Worm (Caenorhabditis elegans) whole organism, L1 larva: ENCODE data around the gene C49F5.7.

Experiments used
- C04F5.9 ChIP-seq: sonication (generic microtip); optimal IDR thresholded peaks from 2 replicates; lab custom pipeline; 2016; ENCODE audit warnings: missing genetic modification characterization, missing compliant biosample characterization
- C16A3.4 ChIP-seq: fragments of 150-350 bp; optimal IDR thresholded peaks from 2 replicates; lab custom pipeline; 2014; ENCODE audit warnings: missing biosample characterization, missing genetic modification characterization
- Y116A8C.19 ChIP-seq: sonication (generic microtip); optimal IDR thresholded peaks from 2 replicates; lab custom pipeline; 2016; ENCODE audit warnings: missing compliant biosample characterization, missing genetic modification characterization, borderline replicate concordance
- alr-1 ChIP-seq: fragments of 200-800 bp; sonication (Bioruptor generic); optimal IDR thresholded peaks from 2 replicates; lab custom pipeline; 2018; ENCODE audit warnings: borderline replicate concordance, mild to moderate bottlenecking, missing genetic modification characterization, missing compliant biosample characterization
- aly-2 ChIP-seq: fragments of 150-350 bp; optimal IDR thresholded peaks from 2 replicates; lab custom pipeline; 2014; ENCODE audit warnings: missing biosample characterization, missing genetic modification characterization
- ama-1 ChIP-seq: fragments of 150-350 bp; optimal IDR thresholded peaks from 2 replicates; lab custom pipeline; 2014
- ceh-82 ChIP-seq, 3 experiments: fragments of 150-350 bp in 1 of 3; sonication (generic microtip) in 2 of 3; optimal IDR thresholded peaks; 2 replicates each; lab custom pipeline; 2014 to 2017; ENCODE audit warnings: missing biosample characterization in 3 of 3, missing genetic modification characterization in 3 of 3
- ceh-88 ChIP-seq: fragments of 200-800 bp; sonication (Bioruptor generic); IDR thresholded peaks from 2 replicates; pipeline ENCODE4 v1.3.6; 2022; ENCODE audit warnings: missing genetic modification characterization, missing compliant biosample characterization
- ceh-90 ChIP-seq: sonication (generic microtip); optimal IDR thresholded peaks from 2 replicates; lab custom pipeline; 2016; ENCODE audit warnings: missing genetic modification characterization, missing compliant biosample characterization
- dpl-1 ChIP-seq, 3 experiments: fragments of 150-350 bp in 2 of 3; sonication (generic microtip) in 1 of 3; optimal IDR thresholded peaks; 2 replicates each; lab custom pipeline; 2014 to 2017; ENCODE audit warnings: missing biosample characterization in 3 of 3, missing genetic modification characterization in 3 of 3, missing genetic modification reagents in 3 of 3
- dsc-1 ChIP-seq: sonication (generic microtip); optimal IDR thresholded peaks from 2 replicates; lab custom pipeline; 2016; ENCODE audit warnings: mild to moderate bottlenecking, missing genetic modification characterization, missing compliant biosample characterization
- efl-1 ChIP-seq, 4 experiments: fragments of 150-350 bp; optimal IDR thresholded peaks in 3 of 4; peaks in 1 of 4; 1 replicate in 1 of 4; 2 replicates in 3 of 4; lab custom pipeline; 2014; ENCODE audit warnings: missing biosample characterization in 2 of 4, missing genetic modification characterization in 2 of 4, missing genetic modification reagents in 2 of 4
- efl-3 ChIP-seq: fragments of 200-800 bp; sonication (Bioruptor generic); optimal IDR thresholded peaks from 2 replicates; lab custom pipeline; 2018; ENCODE audit warnings: mild to moderate bottlenecking, missing genetic modification characterization, missing compliant biosample characterization
- elt-2 ChIP-seq: sonication (generic microtip); optimal IDR thresholded peaks from 2 replicates; lab custom pipeline; 2016; ENCODE audit warnings: missing genetic modification characterization, mild to moderate bottlenecking, inconsistent platforms, missing compliant biosample characterization, missing genetic modification reagents
- elt-3 ChIP-seq, 6 experiments: fragments of 150-350 bp in 1 of 6; sonication (generic microtip); optimal IDR thresholded peaks; 2 replicates each; lab custom pipeline; 2017 to 2018; ENCODE audit warnings: missing biosample characterization in 6 of 6, missing genetic modification characterization in 6 of 6, inconsistent platforms in 1 of 6
- ets-5 ChIP-seq: fragments of 200-800 bp; sonication (Bioruptor generic); IDR thresholded peaks from 2 replicates; pipeline ENCODE4 v1.3.6; 2022; ENCODE audit warnings: missing genetic modification characterization, missing compliant biosample characterization
- fkh-4 ChIP-seq: sonication (generic microtip); optimal IDR thresholded peaks from 2 replicates; lab custom pipeline; 2016; ENCODE audit warnings: missing compliant biosample characterization, missing genetic modification characterization, borderline replicate concordance
- fos-1 ChIP-seq: fragments of 150-350 bp; optimal IDR thresholded peaks from 2 replicates; lab custom pipeline; 2014; ENCODE audit warnings: missing biosample characterization, missing genetic modification characterization
- hlh-4 ChIP-seq: sonication (generic microtip); optimal IDR thresholded peaks from 2 replicates; lab custom pipeline; 2016; ENCODE audit warnings: mild to moderate bottlenecking, missing genetic modification characterization, missing compliant biosample characterization
- jun-1 ChIP-seq: fragments of 150-350 bp; optimal IDR thresholded peaks from 2 replicates; lab custom pipeline; 2014; ENCODE audit warnings: missing biosample characterization, missing genetic modification reagents, missing genetic modification characterization
- lin-13 ChIP-seq: fragments of 150-350 bp; optimal IDR thresholded peaks from 2 replicates; lab custom pipeline; 2014; ENCODE audit warnings: missing biosample characterization, missing genetic modification reagents, missing genetic modification characterization
- lin-14 ChIP-seq: fragments of 200-800 bp; sonication (Bioruptor generic); optimal IDR thresholded peaks from 2 replicates; lab custom pipeline; 2018; ENCODE audit warnings: mild to moderate bottlenecking, missing genetic modification characterization, moderate library complexity, missing compliant biosample characterization
- lin-15B ChIP-seq: fragments of 150-350 bp; sonication (generic microtip); optimal IDR thresholded peaks from 3 replicates; lab custom pipeline; 2014; ENCODE audit warnings: missing biosample characterization, missing genetic modification characterization
- lin-35 ChIP-seq, 2 experiments: fragments of 150-350 bp; optimal IDR thresholded peaks; 2 replicates each; lab custom pipeline; 2014; ENCODE audit warnings: missing biosample characterization in 2 of 2, missing genetic modification characterization in 2 of 2, missing genetic modification reagents in 2 of 2
- lir-3 ChIP-seq: sonication (generic microtip); optimal IDR thresholded peaks from 2 replicates; lab custom pipeline; 2016; ENCODE audit warnings: mild to moderate bottlenecking, missing genetic modification characterization, moderate library complexity, missing compliant biosample characterization; ENCODE audit not compliant: poor library complexity
- lsy-2 ChIP-seq, 2 experiments: fragments of 150-350 bp; optimal IDR thresholded peaks; 2 replicates each; lab custom pipeline; 2014; ENCODE audit warnings: missing biosample characterization in 2 of 2, missing genetic modification characterization in 2 of 2
- mef-2 ChIP-seq: fragments of 150-350 bp; optimal IDR thresholded peaks from 2 replicates; lab custom pipeline; 2014; ENCODE audit warnings: missing biosample characterization, missing genetic modification characterization
- mep-1 ChIP-seq: fragments of 150-350 bp; optimal IDR thresholded peaks from 2 replicates; lab custom pipeline; 2014; ENCODE audit warnings: missing biosample characterization, missing genetic modification characterization
- nhr-11 ChIP-seq: fragments of 150-350 bp; optimal IDR thresholded peaks from 2 replicates; lab custom pipeline; 2014; ENCODE audit warnings: missing biosample characterization, missing genetic modification characterization
- nhr-19 ChIP-seq: fragments of 200-800 bp; sonication (Bioruptor generic); conservative IDR thresholded peaks from 2 replicates; pipeline ENCODE4 v1.3.6; 2022; ENCODE audit warnings: missing genetic modification characterization, missing compliant biosample characterization
- nhr-28 ChIP-seq: fragments of 150-350 bp; optimal IDR thresholded peaks from 2 replicates; lab custom pipeline; 2014; ENCODE audit warnings: missing biosample characterization, missing genetic modification characterization
- nhr-71 ChIP-seq: sonication (generic microtip); optimal IDR thresholded peaks from 2 replicates; lab custom pipeline; 2016; ENCODE audit warnings: mild to moderate bottlenecking, missing genetic modification characterization, moderate library complexity, missing compliant biosample characterization
- nhr-76 ChIP-seq: sonication (generic microtip); optimal IDR thresholded peaks from 2 replicates; lab custom pipeline; 2017; ENCODE audit warnings: missing biosample characterization, missing genetic modification characterization
- nhr-84 ChIP-seq: sonication (generic microtip); optimal IDR thresholded peaks from 2 replicates; lab custom pipeline; 2017; ENCODE audit warnings: missing biosample characterization, missing genetic modification characterization
- nhr-85 ChIP-seq: sonication (generic microtip); peaks from one replicate; lab custom pipeline; 2016; ENCODE audit warnings: missing genetic modification characterization, inconsistent platforms, missing compliant biosample characterization
- nhr-90 ChIP-seq: sonication (generic microtip); optimal IDR thresholded peaks from 2 replicates; lab custom pipeline; 2016; ENCODE audit warnings: mild to moderate bottlenecking, missing genetic modification characterization, missing compliant biosample characterization; ENCODE audit not compliant: poor library complexity
- pag-3 ChIP-seq: sonication (generic microtip); optimal IDR thresholded peaks from 2 replicates; lab custom pipeline; 2017; ENCODE audit warnings: missing genetic modification characterization, mild to moderate bottlenecking, missing compliant biosample characterization, antibody characterized with exemption, borderline replicate concordance; ENCODE audit not compliant: insufficient read depth
- pax-3 ChIP-seq: fragments of 200-800 bp; sonication (Bioruptor generic); optimal IDR thresholded peaks from 2 replicates; lab custom pipeline; 2018; ENCODE audit warnings: mild to moderate bottlenecking, missing genetic modification characterization, moderate library complexity, missing compliant biosample characterization
- skn-1 ChIP-seq: fragments of 150-350 bp; optimal IDR thresholded peaks from 2 replicates; lab custom pipeline; 2014; ENCODE audit warnings: missing biosample characterization, missing genetic modification characterization
- snpc-4 ChIP-seq: fragments of 150-350 bp; optimal IDR thresholded peaks from 2 replicates; lab custom pipeline; 2014; ENCODE audit warnings: missing biosample characterization, missing genetic modification characterization
- snu-23 ChIP-seq: sonication (generic microtip); optimal IDR thresholded peaks from 2 replicates; lab custom pipeline; 2016; ENCODE audit warnings: missing genetic modification characterization, missing compliant biosample characterization
- sox-4 ChIP-seq: sonication (generic microtip); optimal IDR thresholded peaks from 2 replicates; lab custom pipeline; 2016; ENCODE audit warnings: missing genetic modification characterization, missing compliant biosample characterization
- sup-37 ChIP-seq: fragments of 200-800 bp; sonication (Bioruptor generic); optimal IDR thresholded peaks from 2 replicates; lab custom pipeline; 2018; ENCODE audit warnings: mild to moderate bottlenecking, missing genetic modification characterization, missing compliant biosample characterization
- swsn-7 ChIP-seq: sonication (generic microtip); optimal IDR thresholded peaks from 2 replicates; lab custom pipeline; 2016; ENCODE audit warnings: missing genetic modification characterization, missing compliant biosample characterization
- tbx-2 ChIP-seq: sonication (generic microtip); optimal IDR thresholded peaks from 2 replicates; lab custom pipeline; 2016; ENCODE audit warnings: missing genetic modification characterization, missing compliant biosample characterization
- unc-130 ChIP-seq: fragments of 150-350 bp; optimal IDR thresholded peaks from 2 replicates; lab custom pipeline; 2017; ENCODE audit warnings: missing biosample characterization, missing genetic modification characterization, inconsistent platforms
- unc-30 ChIP-seq: sonication (generic microtip); optimal IDR thresholded peaks from 2 replicates; lab custom pipeline; 2017; ENCODE audit warnings: missing biosample characterization, missing genetic modification characterization
- unc-62 ChIP-seq: fragments of 150-350 bp; optimal IDR thresholded peaks from 2 replicates; lab custom pipeline; 2014; ENCODE audit warnings: missing biosample characterization, missing genetic modification reagents, missing genetic modification characterization
- unc-98 ChIP-seq: fragments of 200-800 bp; sonication (Bioruptor generic); IDR thresholded peaks from 2 replicates; pipeline ENCODE4 v1.3.6; 2022; ENCODE audit warnings: missing genetic modification characterization, missing compliant biosample characterization
- vab-15 ChIP-seq: sonication (generic microtip); optimal IDR thresholded peaks from 2 replicates; lab custom pipeline; 2017; ENCODE audit warnings: missing genotype, mild to moderate bottlenecking, missing genetic modification characterization, missing compliant biosample characterization
- zip-4 ChIP-seq: fragments of 200-800 bp; sonication (Bioruptor generic); optimal IDR thresholded peaks from 2 replicates; lab custom pipeline; 2018; ENCODE audit warnings: mild to moderate bottlenecking, missing genetic modification characterization, moderate library complexity, missing compliant biosample characterization
- ztf-4 ChIP-seq: fragments of 150-350 bp; optimal IDR thresholded peaks from 2 replicates; lab custom pipeline; 2014; ENCODE audit warnings: missing biosample characterization, missing genetic modification characterization

C49F5.7 gene

DNA sequence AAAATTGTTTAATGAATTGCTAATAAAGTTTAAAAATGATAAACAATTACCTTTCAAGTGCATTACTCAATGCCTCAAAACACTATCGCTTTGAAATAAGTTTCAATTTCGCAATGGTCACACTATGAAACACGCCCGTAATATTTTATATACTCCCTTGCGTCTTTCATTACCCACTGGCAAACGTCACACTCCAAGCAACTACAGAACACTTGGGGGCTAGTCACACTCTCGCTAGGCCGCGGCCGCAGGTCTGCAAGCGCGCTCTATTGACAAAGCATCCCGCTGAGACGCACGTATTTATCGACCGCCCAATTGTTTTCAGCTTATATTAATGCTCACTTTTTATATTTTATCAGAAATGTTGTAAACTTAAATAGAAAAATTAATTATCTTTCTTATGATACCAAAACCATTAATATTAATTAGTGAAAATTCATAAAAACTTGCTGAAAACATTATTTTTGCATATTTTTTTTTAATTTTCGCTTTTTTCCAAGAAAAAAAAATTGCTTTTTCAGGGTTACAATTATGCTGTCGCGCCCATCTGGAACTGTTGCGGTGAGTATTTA lies 23.4 kb downstream of the C49F5.7 start, which contains the start of the genes nmat-1 and ucr-2.1 (continued):
- TF ChIP-seq fkh-4 (tag; lab: Kevin White, UChicago) = no peak
- peak; percentile 81 for TF ChIP-seq elt-2 (tag; lab: Kevin White, UChicago)
- no peak for TF ChIP-seq pag-3 (tag; lab: Kevin White, UChicago)
- no peak for TF ChIP-seq hlh-4 (tag; lab: Kevin White, UChicago)
- TF ChIP-seq ets-5 = no peak
- no peak for TF ChIP-seq unc-30 (tag; lab: Kevin White, UChicago)
- no peak for TF ChIP-seq nhr-84 (tag; lab: Kevin White, UChicago)
- TF ChIP-seq unc-98 (GFP tag; lab: Robert Waterston, UW) = no peak
- peak; percentile 97 for TF ChIP-seq lin-14
- TF ChIP-seq lin-15B (tag; lab: Kevin White, UChicago) = peak; percentile 76
- TF ChIP-seq ceh-88 (GFP tag; lab: Robert Waterston, UW) = no peak
- peak; percentile 56 for TF ChIP-seq lin-13 (GFP tag; lab: Kevin White, UChicago)
- TF ChIP-seq skn-1 (tag; lab: Kevin White, UChicago) = peak; percentile 74
- TF ChIP-seq lir-3 (tag; lab: Kevin White, UChicago) = peak; percentile 78
- peak; percentile 54 for TF ChIP-seq jun-1
- TF ChIP-seq nhr-71 (tag; lab: Kevin White, UChicago) = peak; percentile 90
- no peak for TF ChIP-seq mef-2 (tag; lab: Kevin White, UChicago)
- TF ChIP-seq aly-2 (tag; lab: Kevin White, UChicago) = no peak
- peak; percentile 21 for TF ChIP-seq snpc-4 (tag; lab: Kevin White, UChicago)
- TF ChIP-seq nhr-90 (tag; lab: Kevin White, UChicago) = peak; percentile 89
- TF ChIP-seq nhr-85 (tag; lab: Kevin White, UChicago) = peak; percentile 90
- peak; percentile 82 for TF ChIP-seq unc-130 (tag; lab: Kevin White, UChicago)
- peak; percentile 56 to 77 for TF ChIP-seq lsy-2 (tag; optimal IDR thresholded peaks at IDR 0.05; lab: Kevin White, UChicago)
- TF ChIP-seq alr-1 (tag; lab: Kevin White, UChicago) = no peak
- no peak for TF ChIP-seq unc-62
- TF ChIP-seq swsn-7 (tag; lab: Kevin White, UChicago) = peak; percentile 80
- no peak for TF ChIP-seq zip-4 (GFP tag; lab: Kevin White, UChicago)
- peak in 3 of 6 experiments; percentile 24 to 79 (median 40) for TF ChIP-seq elt-3 (tag; optimal IDR thresholded peaks at IDR 0.05; lab: Kevin White, UChicago)
- peak; percentile 44 for TF ChIP-seq ztf-4 (tag; lab: Kevin White, UChicago)
- TF ChIP-seq efl-3 (GFP tag; lab: Kevin White, UChicago) = no peak
- TF ChIP-seq efl-1 (optimal IDR thresholded peaks at IDR 0.05; lab: Kevin White, UChicago) = peak; percentile 54 to 58
- peak in 1 of 2 experiments; percentile 45 for TF ChIP-seq efl-1 (GFP tag; optimal IDR thresholded peaks at IDR 0.05 in 1 of 2; lab: Kevin White, UChicago)
- peak; percentile 39 for TF ChIP-seq C04F5.9 (tag; lab: Kevin White, UChicago)
- TF ChIP-seq ceh-82 (tag; optimal IDR thresholded peaks at IDR 0.05; lab: Kevin White, UChicago) = peak; percentile 23 to 71 (median 30)
- no peak for TF ChIP-seq ama-1
- TF ChIP-seq nhr-76 (tag; lab: Kevin White, UChicago) = no peak
- TF ChIP-seq sox-4 (tag; lab: Kevin White, UChicago) = no peak
- TF ChIP-seq vab-15 (tag; lab: Kevin White, UChicago) = peak; percentile 50
- TF ChIP-seq pax-3 = no peak
- TF ChIP-seq nhr-28 (tag; lab: Kevin White, UChicago) = no peak
- peak; percentile 79 for TF ChIP-seq nhr-19 (GFP tag; lab: Robert Waterston, UW)
- no peak for TF ChIP-seq nhr-11 (tag; lab: Kevin White, UChicago)
- no peak for TF ChIP-seq ceh-90 (tag; lab: Kevin White, UChicago)
- no peak for TF ChIP-seq sup-37
- peak; percentile 88 for TF ChIP-seq mep-1 (tag; lab: Kevin White, UChicago)
- peak; percentile 89 for TF ChIP-seq C16A3.4
- no peak for TF ChIP-seq Y116A8C.19 (tag; lab: Kevin White, UChicago)
- TF ChIP-seq lin-35 (GFP tag; optimal IDR thresholded peaks at IDR 0.05; lab: Kevin White, UChicago) = peak; percentile 25 to 83
- peak; percentile 76 for TF ChIP-seq tbx-2 (tag; lab: Kevin White, UChicago)
- TF ChIP-seq fos-1 (tag; lab: Kevin White, UChicago) = peak; percentile 19
- peak; percentile 91 for TF ChIP-seq snu-23 (GFP tag; lab: Kevin White, UChicago)
- peak; percentile 48 to 54 (median 52) for TF ChIP-seq dpl-1 (GFP tag; optimal IDR thresholded peaks at IDR 0.05; lab: Kevin White, UChicago)
- TF ChIP-seq dsc-1 (tag; lab: Kevin White, UChicago) = peak; percentile 64
